Worm (Caenorhabditis elegans): Measurements from ENCODE around the gene ran-2.

Gene ran-2

ce11 chrIII:7896925-7897324 is 36.4 kb upstream of the ran-2 start, which contains the start of gene ZK688.10:
ZK688.10 (minus strand) TSS chrIII:7897025.
- TF ChIP-seq lin-15B (tag; optimal IDR thresholded peaks at IDR 0.05) (no peak), xbp-1 (tag; optimal IDR thresholded peaks at IDR 0.05) (no peak), tbx-2 (tag; optimal IDR thresholded peaks at IDR 0.05) (no peak), zag-1 (tag; optimal IDR thresholded peaks at IDR 0.05) (no peak), vab-15 (tag; optimal IDR thresholded peaks at IDR 0.05) (no peak), pag-3 (tag; optimal IDR thresholded peaks at IDR 0.05; ENCODE audit: borderline replicate concordance, insufficient read depth) (no peak), elt-3 (tag; optimal IDR thresholded peaks at IDR 0.05) (no peak), ces-1 (GFP tag; optimal IDR thresholded peaks at IDR 0.05) (no peak), lir-3 (tag; optimal IDR thresholded peaks at IDR 0.05; ENCODE audit: poor library complexity) (no peak), mep-1 (tag; optimal IDR thresholded peaks at IDR 0.05) (no peak), jun-1 (tag; optimal IDR thresholded peaks at IDR 0.05) (no peak), ama-1 (optimal IDR thresholded peaks at IDR 0.05) (no peak), egl-13 (tag; optimal IDR thresholded peaks at IDR 0.05) (no peak)

- TF ChIP-seq C04F5.9 (tag; optimal IDR thresholded peaks at IDR 0.05), result no peak
- TF ChIP-seq lir-3 (tag; optimal IDR thresholded peaks at IDR 0.05; ENCODE audit: poor library complexity), result no peak
- no peak for TF ChIP-seq pqm-1 (tag; optimal IDR thresholded peaks at IDR 0.05)
- TF ChIP-seq hlh-4 (tag; optimal IDR thresholded peaks at IDR 0.05), result no peak
- no peak for TF ChIP-seq ztf-11 (tag; optimal IDR thresholded peaks at IDR 0.05)
- TF ChIP-seq aha-1 (tag; optimal IDR thresholded peaks at IDR 0.05), result no peak
- no peak for TF ChIP-seq mef-2 (tag; optimal IDR thresholded peaks at IDR 0.05)
- no peak for TF ChIP-seq ceh-88 (GFP tag; IDR thresholded peaks at IDR 0.05)
- TF ChIP-seq blmp-1 (tag; optimal IDR thresholded peaks at IDR 0.05), result peak; percentile 55
- no peak for TF ChIP-seq lin-15B (tag; optimal IDR thresholded peaks at IDR 0.05)
- TF ChIP-seq zip-4 (GFP tag; optimal IDR thresholded peaks at IDR 0.05), result no peak
- TF ChIP-seq jun-1 (tag; optimal IDR thresholded peaks at IDR 0.05), result no peak
- no peak for TF ChIP-seq unc-86 (tag; optimal IDR thresholded peaks at IDR 0.05)
- peak; percentile 62 for TF ChIP-seq tbx-2 (tag; optimal IDR thresholded peaks at IDR 0.05)
- TF ChIP-seq rnt-1 (tag; optimal IDR thresholded peaks at IDR 0.05), result no peak
- TF ChIP-seq grh-1 (GFP tag; IDR thresholded peaks at IDR 0.05), result peak; percentile 83
- TF ChIP-seq nhr-76 (tag; optimal IDR thresholded peaks at IDR 0.05), result no peak
- no peak for TF ChIP-seq efl-1 (optimal IDR thresholded peaks at IDR 0.05)
- TF ChIP-seq efl-1 (GFP tag; optimal IDR thresholded peaks at IDR 0.05 in 1 of 2), result peak in 1 of 2 experiments; percentile 87
- peak; percentile 80 for TF ChIP-seq nhr-19 (GFP tag; conservative IDR thresholded peaks at IDR 0.05)
- TF ChIP-seq hpl-2 (GFP tag; optimal IDR thresholded peaks at IDR 0.05), result no peak
- peak; percentile 95 for TF ChIP-seq nhr-85 (tag)
- no peak for TF ChIP-seq sptf-1 (tag; optimal IDR thresholded peaks at IDR 0.05)
- TF ChIP-seq ama-1 (optimal IDR thresholded peaks at IDR 0.05), result no peak
- no peak for TF ChIP-seq pag-3 (tag; optimal IDR thresholded peaks at IDR 0.05; ENCODE audit: borderline replicate concordance, insufficient read depth)
- no peak for TF ChIP-seq ets-5 (GFP tag; IDR thresholded peaks at IDR 0.05)
- TF ChIP-seq nhr-11 (tag; optimal IDR thresholded peaks at IDR 0.05), result no peak
- TF ChIP-seq irx-1 (tag; optimal IDR thresholded peaks at IDR 0.05), result no peak
- TF ChIP-seq snpc-4 (tag; optimal IDR thresholded peaks at IDR 0.05), result no peak
- no peak for TF ChIP-seq fkh-8 (tag; optimal IDR thresholded peaks at IDR 0.05)
- TF ChIP-seq elt-2 (tag; optimal IDR thresholded peaks at IDR 0.05), result no peak
- no peak for TF ChIP-seq egl-13 (tag; optimal IDR thresholded peaks at IDR 0.05)
- TF ChIP-seq nhr-90 (tag; optimal IDR thresholded peaks at IDR 0.05; ENCODE audit: poor library complexity), result peak; percentile 71
- TF ChIP-seq tlp-1 (tag; optimal IDR thresholded peaks at IDR 0.05), result no peak
- TF ChIP-seq sox-4 (tag; optimal IDR thresholded peaks at IDR 0.05), result no peak
- TF ChIP-seq ceh-90 (tag; optimal IDR thresholded peaks at IDR 0.05), result no peak
- TF ChIP-seq pax-3 (tag; optimal IDR thresholded peaks at IDR 0.05), result no peak
- peak; percentile 81 for TF ChIP-seq nhr-20 (tag; optimal IDR thresholded peaks at IDR 0.05)
- peak in 5 of 6 experiments; percentile 27 to 85 (median 48) for TF ChIP-seq elt-3 (tag; optimal IDR thresholded peaks at IDR 0.05)
- TF ChIP-seq alr-1 (tag; optimal IDR thresholded peaks at IDR 0.05; ENCODE audit: borderline replicate concordance), result no peak
- TF ChIP-seq nhr-47 (tag; optimal IDR thresholded peaks at IDR 0.05), result peak; percentile 36
- no peak for TF ChIP-seq egl-27 (tag; optimal IDR thresholded peaks at IDR 0.05)
- peak; percentile 75 for TF ChIP-seq nhr-71 (tag; optimal IDR thresholded peaks at IDR 0.05)
- TF ChIP-seq nhr-12 (tag; optimal IDR thresholded peaks at IDR 0.05), result no peak
- TF ChIP-seq ces-1 (GFP tag; optimal IDR thresholded peaks at IDR 0.05), result no peak
- no peak for TF ChIP-seq unc-98 (GFP tag; IDR thresholded peaks at IDR 0.05)
- TF ChIP-seq lin-35 (GFP tag; optimal IDR thresholded peaks at IDR 0.05), result peak in 1 of 2 experiments; percentile 49
These were observed 35.6 kb upstream of the ran-2 start for ce11 chrIII:7897733-7898132.
